Fruit fly (Drosophila melanogaster) whole organism, embryonic: Measurements from ENCODE around the gene CG31141.

Experiments
- B-H1 ChIP-seq: fragments of 200-800 bp; sonication (Bioruptor generic); IDR thresholded peaks from 3 replicates; pipeline ENCODE4 v1.3.6; 2022; ENCODE audit warnings: missing biosample characterization, missing genetic modification characterization
- BEAF-32 ChIP-seq: fragments of 200-800 bp; sonication (Bioruptor generic); optimal IDR thresholded peaks from 3 replicates; lab custom pipeline; 2017; ENCODE audit warnings: missing biosample characterization, missing genetic modification characterization, mild to moderate bottlenecking, moderate library complexity, missing genetic modification reagents
- CG10267 ChIP-seq: fragments of 200-800 bp; sonication (Bioruptor generic); optimal IDR thresholded peaks from 2 replicates; lab custom pipeline; 2018; ENCODE audit warnings: missing biosample characterization, mild to moderate bottlenecking, missing genetic modification characterization, moderate library complexity
- CG10366 ChIP-seq: fragments of 200-800 bp; sonication (Bioruptor generic); IDR thresholded peaks from 2 replicates; pipeline ENCODE4 v1.3.6; 2022; ENCODE audit warnings: missing biosample characterization, missing genetic modification characterization
- CG12391 ChIP-seq: fragments of 200-800 bp; sonication (Bioruptor generic); optimal IDR thresholded peaks from 3 replicates; lab custom pipeline; 2018; ENCODE audit warnings: missing biosample characterization, mild to moderate bottlenecking, missing genetic modification characterization, moderate library complexity
- CG14667 ChIP-seq: fragments of 200-800 bp; sonication (Bioruptor generic); IDR thresholded peaks from 2 replicates; pipeline ENCODE4 v1.3.6; 2022; ENCODE audit warnings: missing biosample characterization, missing genetic modification characterization
- CG15073 ChIP-seq: fragments of 200-800 bp; sonication (Bioruptor generic); optimal IDR thresholded peaks from 2 replicates; lab custom pipeline; 2016; ENCODE audit warnings: missing biosample characterization, missing genetic modification characterization
- CG15269 ChIP-seq: fragments of 200-800 bp; sonication (Bioruptor generic); optimal IDR thresholded peaks from 2 replicates; lab custom pipeline; 2018; ENCODE audit warnings: missing biosample characterization, mild to moderate bottlenecking, missing genetic modification characterization, moderate library complexity
- CG1602 ChIP-seq: fragments of 200-800 bp; sonication (Bioruptor generic); optimal IDR thresholded peaks from 3 replicates; lab custom pipeline; 2016; ENCODE audit warnings: missing biosample characterization, missing genetic modification characterization
- CG16863 ChIP-seq: fragments of 200-800 bp; sonication (Bioruptor generic); optimal IDR thresholded peaks from 3 replicates; lab custom pipeline; 2016; ENCODE audit warnings: missing biosample characterization, missing genetic modification characterization
- CG17385 ChIP-seq: fragments of 200-800 bp; sonication (Bioruptor generic); optimal IDR thresholded peaks from 3 replicates; lab custom pipeline; 2018; ENCODE audit warnings: missing biosample characterization, mild to moderate bottlenecking, missing genetic modification characterization
- CG17802 ChIP-seq: fragments of 200-800 bp; sonication (Bioruptor generic); optimal IDR thresholded peaks from 2 replicates; lab custom pipeline; 2018; ENCODE audit warnings: missing biosample characterization, mild to moderate bottlenecking, missing genetic modification characterization, moderate library complexity
- CG18262 ChIP-seq: fragments of 200-800 bp; optimal IDR thresholded peaks from 3 replicates; lab custom pipeline; 2019; ENCODE audit warnings: missing biosample characterization, mild to moderate bottlenecking, missing genetic modification characterization, moderate library complexity
- CG2129 ChIP-seq: fragments of 200-800 bp; sonication (Bioruptor generic); IDR thresholded peaks from 2 replicates; pipeline ENCODE4 v1.3.6; 2022; ENCODE audit warnings: missing biosample characterization, missing genetic modification characterization; ENCODE audit not compliant: partially characterized antibody
- CG30403 ChIP-seq: fragments of 200-800 bp; sonication (Bioruptor generic); optimal IDR thresholded peaks from 3 replicates; lab custom pipeline; 2016; ENCODE audit warnings: missing biosample characterization, missing genetic modification characterization
- CG34422 ChIP-seq: fragments of 200-800 bp; sonication (Bioruptor generic); IDR thresholded peaks from 3 replicates; pipeline ENCODE4 v1.3.6; 2022; ENCODE audit warnings: missing biosample characterization, missing genetic modification characterization
- CG3726 ChIP-seq: fragments of 200-800 bp; sonication (Bioruptor generic); IDR thresholded peaks from 3 replicates; pipeline ENCODE4, ENCODE4 v1.3.6; 2022; ENCODE audit warnings: missing biosample characterization, missing genetic modification characterization
- CG3838 ChIP-seq: fragments of 200-800 bp; sonication (Bioruptor generic); optimal IDR thresholded peaks from 3 replicates; lab custom pipeline; 2016; ENCODE audit warnings: missing biosample characterization, missing genetic modification characterization
- CG42726 ChIP-seq: fragments of 200-800 bp; sonication (Bioruptor generic); IDR thresholded peaks from 2 replicates; pipeline ENCODE4 v1.3.6; 2022; ENCODE audit warnings: missing biosample characterization, missing genetic modification characterization; ENCODE audit not compliant: partially characterized antibody
- CG4820 ChIP-seq: fragments of 200-800 bp; sonication (Bioruptor generic); optimal IDR thresholded peaks from 3 replicates; lab custom pipeline; 2016; ENCODE audit warnings: missing biosample characterization, missing genetic modification characterization
- CG4854 ChIP-seq: fragments of 200-800 bp; sonication (Bioruptor generic); optimal IDR thresholded peaks from 2 replicates; lab custom pipeline; 2016; ENCODE audit warnings: missing biosample characterization, missing genetic modification characterization, inconsistent platforms
- CG6272 ChIP-seq: fragments of 200-800 bp; sonication (Bioruptor generic); IDR thresholded peaks from 2 replicates; pipeline ENCODE4 v1.3.6; 2022; ENCODE audit warnings: missing biosample characterization, missing genetic modification characterization
- CG8281 ChIP-seq: fragments of 200-800 bp; sonication (Bioruptor generic); optimal IDR thresholded peaks from 2 replicates; lab custom pipeline; 2018; ENCODE audit warnings: missing biosample characterization, mild to moderate bottlenecking, missing genetic modification characterization, moderate library complexity
- CG8290 ChIP-seq, 3 experiments: fragments of 200-800 bp; sonication (Bioruptor generic); optimal IDR thresholded peaks; 2 replicates each; lab custom pipeline; 2016 to 2019; ENCODE audit warnings: missing biosample characterization in 3 of 3, missing genetic modification characterization in 3 of 3, mild to moderate bottlenecking in 2 of 3, moderate library complexity in 1 of 3
- CG9932 ChIP-seq: fragments of 200-800 bp; sonication (Bioruptor generic); IDR thresholded peaks from 2 replicates; pipeline ENCODE4 v1.3.6; 2022; ENCODE audit warnings: missing biosample characterization, missing genetic modification characterization
- E2f2 ChIP-seq: fragments of 200-800 bp; sonication (Bioruptor generic); IDR thresholded peaks from 2 replicates; pipeline ENCODE4 v1.3.6; 2022; ENCODE audit warnings: missing biosample characterization, missing genetic modification characterization
- Jarid2 ChIP-seq: fragments of 200-800 bp; sonication (Bioruptor generic); optimal IDR thresholded peaks from 3 replicates; lab custom pipeline; 2017; ENCODE audit warnings: mild to moderate bottlenecking, missing biosample characterization, missing genetic modification reagents, missing genetic modification characterization
- MTF-1 ChIP-seq: fragments of 200-800 bp; sonication (Bioruptor generic); optimal IDR thresholded peaks from 2 replicates; lab custom pipeline; 2018; ENCODE audit warnings: missing biosample characterization, mild to moderate bottlenecking, missing genetic modification characterization, borderline replicate concordance
- TFAM ChIP-seq: fragments of 200-800 bp; sonication (Bioruptor generic); optimal IDR thresholded peaks from 2 replicates; lab custom pipeline; 2017; ENCODE audit warnings: missing biosample characterization, missing genetic modification characterization, inconsistent platforms
- btn ChIP-seq: fragments of 200-800 bp; sonication (Bioruptor generic); optimal IDR thresholded peaks from 2 replicates; lab custom pipeline; 2016; ENCODE audit warnings: missing biosample characterization, missing genetic modification characterization
- corto ChIP-seq: fragments of 200-800 bp; sonication (Bioruptor generic); optimal IDR thresholded peaks from 2 replicates; lab custom pipeline; 2016; ENCODE audit warnings: missing biosample characterization, mild to moderate bottlenecking, missing genetic modification characterization, moderate library complexity
- da ChIP-seq: fragments of 200-800 bp; sonication (Bioruptor generic); optimal IDR thresholded peaks from 2 replicates; lab custom pipeline; 2016; ENCODE audit warnings: missing biosample characterization, missing genetic modification characterization
- exex ChIP-seq: fragments of 200-800 bp; sonication (Bioruptor generic); optimal IDR thresholded peaks from 4 replicates; lab custom pipeline; 2018; ENCODE audit warnings: missing biosample characterization, mild to moderate bottlenecking, missing genetic modification characterization, moderate library complexity
- fd3F ChIP-seq: fragments of 200-800 bp; sonication (Bioruptor generic); optimal IDR thresholded peaks from 2 replicates; lab custom pipeline; 2018; ENCODE audit warnings: missing biosample characterization, mild to moderate bottlenecking, missing genetic modification characterization, moderate library complexity
- gcm2 ChIP-seq: fragments of 200-800 bp; sonication (Bioruptor generic); optimal IDR thresholded peaks from 2 replicates; lab custom pipeline; 2016; ENCODE audit warnings: missing biosample characterization, missing genetic modification characterization
- grn ChIP-seq: fragments of 200-800 bp; sonication (Bioruptor generic); optimal IDR thresholded peaks from 3 replicates; lab custom pipeline; 2017; ENCODE audit warnings: missing biosample characterization, missing genetic modification characterization
- gt ChIP-seq: fragments of 200-800 bp; sonication (Bioruptor generic); IDR thresholded peaks from 2 replicates; pipeline ENCODE4 v1.3.6; 2022; ENCODE audit warnings: missing biosample characterization, missing genetic modification characterization
- lmd ChIP-seq: fragments of 200-800 bp; sonication (Bioruptor generic); IDR thresholded peaks from 2 replicates; pipeline ENCODE4 v1.3.6; 2022; ENCODE audit warnings: missing biosample characterization, missing genetic modification characterization
- maf-S ChIP-seq: fragments of 200-800 bp; sonication (Bioruptor generic); optimal IDR thresholded peaks from 2 replicates; lab custom pipeline; 2016; ENCODE audit warnings: missing biosample characterization, missing genetic modification characterization
- odd ChIP-seq: fragments of 200-800 bp; sonication (Bioruptor generic); optimal IDR thresholded peaks from 2 replicates; lab custom pipeline; 2017; ENCODE audit warnings: missing biosample characterization, mild to moderate bottlenecking, missing genetic modification characterization
- psq ChIP-seq: fragments of 200-800 bp; sonication (Bioruptor generic); optimal IDR thresholded peaks from 2 replicates; lab custom pipeline; 2017; ENCODE audit warnings: missing biosample characterization, missing genetic modification characterization
- pzg ChIP-seq: fragments of 200-800 bp; sonication (Bioruptor generic); optimal IDR thresholded peaks from 3 replicates; lab custom pipeline; 2018; ENCODE audit warnings: missing biosample characterization, mild to moderate bottlenecking, missing genetic modification characterization, moderate library complexity
- tll ChIP-seq, 2 experiments: fragments of 200-800 bp in 1 of 2; fragments of >200 bp in 1 of 2; sonication (Bioruptor generic) in 1 of 2; optimal IDR thresholded peaks; 2 replicates each; lab custom pipeline; 2017 to 2019; ENCODE audit warnings: missing biosample characterization in 2 of 2, missing genetic modification characterization in 2 of 2, mild to moderate bottlenecking in 1 of 2, moderate library complexity in 1 of 2
- usp ChIP-seq: fragments of >200 bp; optimal IDR thresholded peaks from 2 replicates; lab custom pipeline; 2017; ENCODE audit warnings: missing biosample characterization, missing genetic modification characterization
- wdn ChIP-seq: fragments of 200-800 bp; sonication (Bioruptor generic); IDR thresholded peaks from 2 replicates; pipeline ENCODE4 v1.3.6; 2022; ENCODE audit warnings: missing biosample characterization, missing genetic modification characterization
- zen ChIP-seq: fragments of 200-800 bp; sonication (Bioruptor generic); optimal IDR thresholded peaks from 3 replicates; lab custom pipeline; 2018; ENCODE audit warnings: missing biosample characterization, mild to moderate bottlenecking, missing genetic modification characterization, moderate library complexity
- zfh1 ChIP-seq: fragments of 200-800 bp; sonication (Bioruptor generic); IDR thresholded peaks from 3 replicates; pipeline ENCODE4 v1.3.6; 2022; ENCODE audit warnings: missing biosample characterization, missing genetic modification characterization

Gene CG31141

DNA sequence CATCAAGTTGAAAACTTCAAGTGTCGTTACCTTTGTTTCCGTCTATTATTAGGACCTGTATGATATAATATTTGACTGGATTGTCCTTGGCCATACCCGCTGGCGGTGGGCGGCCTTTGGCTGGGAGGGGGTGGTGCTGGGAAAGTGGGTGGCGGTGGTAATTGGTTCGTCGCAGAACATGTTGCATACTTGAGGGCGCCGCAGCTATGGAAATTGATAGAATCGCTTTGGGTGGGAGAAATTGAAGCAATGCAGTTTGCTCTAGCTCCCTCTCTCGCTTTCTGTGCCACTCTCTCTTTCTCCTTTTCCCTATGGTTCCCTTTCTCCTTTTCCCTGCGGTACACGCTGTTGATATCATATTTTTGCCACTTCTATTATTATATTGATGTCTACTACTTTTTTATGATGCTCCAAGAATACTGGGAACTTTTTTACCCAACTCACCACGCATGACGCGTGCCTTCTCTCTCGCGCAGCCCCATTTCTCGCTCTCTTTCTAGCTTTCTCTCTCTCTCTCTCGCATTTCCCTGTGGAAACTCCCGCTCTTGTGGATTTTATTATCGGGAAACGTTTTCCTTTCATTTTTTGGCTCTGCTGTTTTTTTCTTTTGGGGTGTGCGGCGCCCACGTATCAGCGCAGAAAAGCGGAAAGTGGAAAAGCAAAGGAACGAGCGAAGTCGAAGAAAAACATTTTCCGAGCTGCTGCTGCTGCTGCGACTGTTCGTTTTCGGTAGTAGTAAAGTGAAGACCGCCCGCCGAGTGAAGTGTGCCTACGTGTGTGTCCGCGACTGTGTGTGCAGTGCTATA is 42.0 kb downstream of the CG31141 start (continued):
- TF ChIP-seq CG3838: no peak

- TF ChIP-seq zfh1 (GFP tag; lab: Robert Waterston, UW) (peak; percentile 29; the same call in 2 of the 3 replicates), CG6272 (GFP tag; lab: Robert Waterston, UW) (no peak), usp (GFP tag; lab: Kevin White, UChicago) (no peak), zen (tag; lab: Kevin White, UChicago) (no peak), CG2129 (GFP tag; lab: Robert Waterston, UW) (no peak), CG17802 (tag; lab: Kevin White, UChicago) (no peak), MTF-1 (GFP tag; lab: Kevin White, UChicago) (no peak), E2f2 (GFP tag; lab: Robert Waterston, UW) (peak; percentile 43; the same call in 1 of the 2 replicates), CG34422 (GFP tag; lab: Robert Waterston, UW) (no peak; the same call in 1 of the 3 replicates), odd (GFP tag; lab: Kevin White, UChicago) (no peak), corto (GFP tag; lab: Kevin White, UChicago) (no peak), CG4820 (GFP tag; lab: Kevin White, UChicago) (peak; percentile 8), CG16863 (GFP tag; lab: Kevin White, UChicago) (no peak), CG8290 (GFP tag; optimal IDR thresholded peaks at IDR 0.05; lab: Kevin White, UChicago) (no peak), CG8290 (tag; optimal IDR thresholded peaks at IDR 0.05; lab: Kevin White, UChicago) (no peak), fd3F (peak; percentile 52), B-H1 (GFP tag; lab: Robert Waterston, UW) (peak; percentile 33; the same call in 2 of the 3 replicates), CG15269 (tag; lab: Kevin White, UChicago) (peak; percentile 75), psq (GFP tag; lab: Kevin White, UChicago) (no peak), CG17385 (peak; percentile 40), lmd (GFP tag; lab: Robert Waterston, UW) (peak; percentile 65), CG9932 (peak; percentile 60), CG42726 (GFP tag; lab: Robert Waterston, UW) (no peak), TFAM (GFP tag; lab: Kevin White, UChicago) (no peak), grn (no peak), CG30403 (GFP tag; lab: Kevin White, UChicago) (peak; percentile 48), gcm2 (no peak), exex (no peak), btn (GFP tag; lab: Kevin White, UChicago) (no peak), CG8281 (tag; lab: Kevin White, UChicago) (peak; percentile 10), BEAF-32 (GFP tag; lab: Kevin White, UChicago) (no peak), da (no peak), CG1602 (GFP tag; lab: Kevin White, UChicago) (no peak), gt (no peak), CG15073 (no peak), CG18262 (peak; percentile 49), CG4854 (GFP tag; lab: Kevin White, UChicago) (no peak), pzg (GFP tag; lab: Kevin White, UChicago) (no peak), CG10366 (GFP tag; lab: Robert Waterston, UW) (peak; percentile 53), Jarid2 (GFP tag; lab: Kevin White, UChicago) (no peak), CG3726 (GFP tag; lab: Robert Waterston, UW) (no peak), CG12391 (tag; lab: Kevin White, UChicago) (peak; percentile 50), CG14667 (GFP tag; lab: Robert Waterston, UW) (0 out of 2 replicates have a peak, but pooled peaks have one; percentile 45), CG10267 (peak; percentile 21), tll (GFP tag; optimal IDR thresholded peaks at IDR 0.05; lab: Kevin White, UChicago) (no peak), wdn (GFP tag; lab: Robert Waterston, UW) (peak; percentile 33; the same call in 1 of the 2 replicates), maf-S (GFP tag; lab: Kevin White, UChicago) (no peak)
These were observed 46.3 kb downstream of the CG31141 start for dm6 chr3R:23969449-23969848.
